Worm (Caenorhabditis elegans): ENCODE results near the gene bath-37.

bath-37 gene

DNA sequence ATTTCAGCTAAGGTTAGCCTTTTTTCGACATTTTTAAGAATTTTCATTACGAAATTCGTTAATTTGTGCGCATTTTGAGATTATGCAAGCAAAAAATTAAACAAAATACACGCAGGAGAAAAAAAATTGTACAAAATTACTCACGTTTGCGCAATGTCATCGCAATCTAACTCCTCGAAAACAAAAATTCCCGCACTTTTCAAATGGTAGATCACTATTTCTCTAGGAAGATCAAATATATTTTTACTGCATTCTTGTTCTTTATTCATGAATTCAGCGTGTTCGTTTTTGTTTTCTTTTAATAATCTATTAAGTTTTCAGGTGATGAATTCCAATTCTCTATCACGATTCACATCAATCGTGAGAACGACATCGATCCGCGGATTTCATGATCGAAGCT lies 37.7 kb upstream of the bath-37 start, which contains the start of the genes T12G3.6 and mrpl-51:
Gene T12G3.6, minus strand, starts transcription at position 269 of the 400 bp plus-strand sequence.
Gene mrpl-51, plus strand, starts transcription at position 322 of the 400 bp plus-strand sequence.
- no peak for TF ChIP-seq cnd-1 (tag; optimal IDR thresholded peaks at IDR 0.05)
- no peak for TF ChIP-seq blmp-1 (tag; optimal IDR thresholded peaks at IDR 0.05)
- TF ChIP-seq elt-1 (tag; optimal IDR thresholded peaks at IDR 0.05; ENCODE audit: borderline replicate concordance, insufficient read depth): no peak
- no peak for TF ChIP-seq unc-120 (tag; optimal IDR thresholded peaks at IDR 0.05; ENCODE audit: poor library complexity, severe bottlenecking)
- no peak for TF ChIP-seq hlh-1 (tag; optimal IDR thresholded peaks at IDR 0.05)
- TF ChIP-seq snpc-4 (tag; optimal IDR thresholded peaks at IDR 0.05): no peak
- no peak for TF ChIP-seq nhr-28 (tag; optimal IDR thresholded peaks at IDR 0.05)
- TF ChIP-seq ceh-43 (GFP tag; optimal IDR thresholded peaks at IDR 0.05): no peak
- TF ChIP-seq nhr-237 (tag; optimal IDR thresholded peaks at IDR 0.05): no peak

DNA sequence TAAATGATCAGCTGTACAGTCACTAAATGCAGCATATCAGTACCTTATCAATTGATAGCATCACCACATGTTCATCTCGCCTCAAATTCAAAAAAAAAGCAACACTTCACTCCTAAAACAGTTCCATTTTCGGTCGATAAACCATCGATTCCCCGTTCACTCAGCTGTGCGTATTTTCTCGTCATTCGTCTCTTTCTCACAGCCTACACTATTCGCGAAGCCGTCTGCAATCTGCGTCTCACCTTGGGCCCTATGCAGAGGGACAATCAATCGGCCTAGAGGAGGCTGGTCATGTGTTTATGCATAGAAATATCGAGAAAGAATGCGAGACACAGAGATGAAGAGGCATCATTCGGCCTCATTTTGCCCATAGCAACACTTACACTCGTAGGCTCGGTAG lies 36.3 kb upstream of the bath-37 start:
- TF ChIP-seq zip-8 (tag; optimal IDR thresholded peaks at IDR 0.05): no peak
- no peak for TF ChIP-seq bed-3 (GFP tag; optimal IDR thresholded peaks at IDR 0.05)
- TF ChIP-seq ztf-11 (tag; optimal IDR thresholded peaks at IDR 0.05): no peak
- no peak for TF ChIP-seq unc-39 (tag; optimal IDR thresholded peaks at IDR 0.05)
- no peak for TF ChIP-seq ceh-83 (GFP tag; optimal IDR thresholded peaks at IDR 0.05)
- no peak for TF ChIP-seq snpc-4 (tag; optimal IDR thresholded peaks at IDR 0.05)
- TF ChIP-seq tbx-8 (GFP tag; optimal IDR thresholded peaks at IDR 0.05): peak; percentile 32
- no peak for TF ChIP-seq nhr-28 (tag; optimal IDR thresholded peaks at IDR 0.05)
- peak; percentile 65 for TF ChIP-seq mep-1 (tag; optimal IDR thresholded peaks at IDR 0.05)
- TF ChIP-seq elt-1 (tag; optimal IDR thresholded peaks at IDR 0.05; ENCODE audit: borderline replicate concordance, insufficient read depth): peak; percentile 11
- no peak for TF ChIP-seq mab-5 (tag; optimal IDR thresholded peaks at IDR 0.05)
- peak; percentile 68 for TF ChIP-seq unc-120 (tag; optimal IDR thresholded peaks at IDR 0.05; ENCODE audit: poor library complexity, severe bottlenecking)
- TF ChIP-seq ceh-43 (GFP tag; optimal IDR thresholded peaks at IDR 0.05): no peak
- TF ChIP-seq nhr-237 (tag; optimal IDR thresholded peaks at IDR 0.05): peak; percentile 79
- peak; percentile 37 for TF ChIP-seq drap-1 (GFP tag; optimal IDR thresholded peaks at IDR 0.05)
- no peak for TF ChIP-seq flh-1 (GFP tag; optimal IDR thresholded peaks at IDR 0.05)
- no peak for TF ChIP-seq lin-32 (GFP tag; optimal IDR thresholded peaks at IDR 0.05)
- TF ChIP-seq unc-62 (GFP tag; optimal IDR thresholded peaks at IDR 0.05): peak; percentile 79
- peak; percentile 55 for TF ChIP-seq ces-1 (GFP tag; optimal IDR thresholded peaks at IDR 0.05)
- no peak for TF ChIP-seq blmp-1 (tag; optimal IDR thresholded peaks at IDR 0.05)
- peak; percentile 31 for TF ChIP-seq sptf-1 (tag; optimal IDR thresholded peaks at IDR 0.05)
- TF ChIP-seq sem-2 (GFP tag; optimal IDR thresholded peaks at IDR 0.05): no peak
- peak; percentile 58 for TF ChIP-seq lsy-2 (tag; optimal IDR thresholded peaks at IDR 0.05)
- TF ChIP-seq ham-2 (GFP tag; optimal IDR thresholded peaks at IDR 0.05): peak; percentile 65
- TF ChIP-seq nhr-76 (tag; optimal IDR thresholded peaks at IDR 0.05): no peak
- peak; percentile 90 for TF ChIP-seq pha-4 (tag; optimal IDR thresholded peaks at IDR 0.05)
- peak; percentile 76 for TF ChIP-seq hlh-1 (tag; optimal IDR thresholded peaks at IDR 0.05)
- peak; percentile 98 for TF ChIP-seq ceh-39 (tag; optimal IDR thresholded peaks at IDR 0.05)
- TF ChIP-seq cnd-1 (tag; optimal IDR thresholded peaks at IDR 0.05): peak; percentile 50
- peak; percentile 54 for TF ChIP-seq lin-13 (tag; optimal IDR thresholded peaks at IDR 0.05)
- TF ChIP-seq M03D4.4 (tag; optimal IDR thresholded peaks at IDR 0.05): no peak
- peak; percentile 81 for TF ChIP-seq mls-2 (tag; optimal IDR thresholded peaks at IDR 0.05)
- TF ChIP-seq nhr-2 (tag; optimal IDR thresholded peaks at IDR 0.05): peak; percentile 27
- TF ChIP-seq elt-3 (tag; optimal IDR thresholded peaks at IDR 0.05): no peak
- no peak for TF ChIP-seq nhr-12 (tag; optimal IDR thresholded peaks at IDR 0.05)

DNA sequence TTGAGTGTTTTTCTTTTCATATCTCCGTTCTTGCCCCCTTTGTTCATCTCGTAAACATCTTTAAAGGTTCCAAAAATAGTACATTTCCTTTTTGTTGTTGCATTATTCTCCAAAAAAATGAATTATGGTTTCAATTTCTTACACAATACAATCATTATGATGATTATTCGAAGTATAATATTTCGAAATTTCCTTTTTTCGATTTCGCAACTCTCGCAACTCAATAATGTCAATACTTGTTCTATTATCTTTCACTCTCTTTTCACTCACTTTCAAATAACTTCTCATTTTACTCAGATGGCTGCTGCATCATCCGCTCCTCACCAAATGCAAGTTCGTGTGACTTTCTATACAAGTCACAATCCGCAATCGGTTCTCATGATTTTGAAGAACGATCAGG lies 34.7 kb upstream of the bath-37 start, which contains the start of gene sqst-1:
Gene sqst-1, plus strand, starts transcription at position 298 of the 400 bp plus-strand sequence.
- TF ChIP-seq mls-2 (tag; optimal IDR thresholded peaks at IDR 0.05): no peak
- TF ChIP-seq ham-2 (GFP tag; optimal IDR thresholded peaks at IDR 0.05): no peak
- TF ChIP-seq nhr-2 (tag; optimal IDR thresholded peaks at IDR 0.05): no peak
- TF ChIP-seq ceh-43 (GFP tag; optimal IDR thresholded peaks at IDR 0.05): no peak
- no peak for TF ChIP-seq pha-4 (tag; optimal IDR thresholded peaks at IDR 0.05)
- TF ChIP-seq unc-62 (GFP tag; optimal IDR thresholded peaks at IDR 0.05): no peak
- no peak for TF ChIP-seq elt-3 (tag; optimal IDR thresholded peaks at IDR 0.05)
- TF ChIP-seq mep-1 (tag; optimal IDR thresholded peaks at IDR 0.05): no peak
- no peak for TF ChIP-seq bed-3 (GFP tag; optimal IDR thresholded peaks at IDR 0.05)
- TF ChIP-seq drap-1 (GFP tag; optimal IDR thresholded peaks at IDR 0.05): no peak
- no peak for TF ChIP-seq ceh-39 (tag; optimal IDR thresholded peaks at IDR 0.05)
- no peak for TF ChIP-seq hlh-1 (tag; optimal IDR thresholded peaks at IDR 0.05)
- no peak for TF ChIP-seq sem-2 (GFP tag; optimal IDR thresholded peaks at IDR 0.05)
- TF ChIP-seq nhr-237 (tag; optimal IDR thresholded peaks at IDR 0.05): no peak
- TF ChIP-seq unc-120 (tag; optimal IDR thresholded peaks at IDR 0.05; ENCODE audit: poor library complexity, severe bottlenecking): no peak

Measured in whole organism, mixed stage, embryonic.